Fruit fly (Drosophila melanogaster): ENCODE measurements around the gene cib.

cib gene

DNA sequence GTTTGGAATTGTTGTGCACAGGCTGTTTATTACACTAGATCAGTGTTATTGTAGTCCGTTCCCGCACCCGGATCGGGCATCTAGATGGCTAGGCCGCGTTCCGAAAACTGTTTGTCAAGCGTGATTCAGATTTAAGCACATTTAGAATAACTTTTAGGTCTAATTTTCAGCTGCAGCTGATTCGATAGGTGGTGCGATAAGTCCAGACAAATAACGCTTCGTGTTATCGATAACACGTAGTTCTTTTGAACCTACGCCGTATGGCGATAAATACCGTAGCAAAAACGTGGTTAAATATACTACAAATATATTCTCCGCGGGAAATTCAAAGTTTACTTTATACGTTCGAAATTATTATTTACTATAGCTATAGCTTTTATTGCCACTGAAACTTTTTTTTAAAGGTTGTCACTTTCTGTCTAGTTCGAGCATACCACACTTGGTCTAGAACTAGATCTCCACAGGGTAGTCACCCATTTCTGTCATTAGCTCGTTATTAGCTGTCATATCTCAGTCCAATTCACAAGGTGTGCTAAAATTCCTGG is 5.0 kb upstream of the cib start, which contains the start of the genes Cmtr1 and CG15375 (continued):
- no peak for TF ChIP-seq Meics (GFP tag; optimal IDR thresholded peaks at IDR 0.05)
- TF ChIP-seq CG15514 (GFP tag; optimal IDR thresholded peaks at IDR 0.05) = peak; percentile 98
- TF ChIP-seq ro (GFP tag; IDR thresholded peaks at IDR 0.05) = no peak
- peak; percentile 65; the same call in 2 of the 3 replicates for TF ChIP-seq knrl (GFP tag; IDR thresholded peaks at IDR 0.05; ENCODE audit: partially characterized antibody)
- TF ChIP-seq CG4707 (GFP tag; optimal IDR thresholded peaks at IDR 0.05) = no peak
- TF ChIP-seq Dek (tag; optimal IDR thresholded peaks at IDR 0.05) = no peak
- TF ChIP-seq CrebB (tag; optimal IDR thresholded peaks at IDR 0.05) = no peak
- TF ChIP-seq CG18599 (GFP tag; optimal IDR thresholded peaks at IDR 0.05) = no peak
- no peak for TF ChIP-seq CG4328 (GFP tag; optimal IDR thresholded peaks at IDR 0.05)
- TF ChIP-seq CG8388 (GFP tag; optimal IDR thresholded peaks at IDR 0.05) = no peak
- no peak for TF ChIP-seq CG11398 (GFP tag; optimal IDR thresholded peaks at IDR 0.05)
- no peak for TF ChIP-seq ase (GFP tag; IDR thresholded peaks at IDR 0.05)
- no peak for TF ChIP-seq CG6254 (GFP tag; optimal IDR thresholded peaks at IDR 0.05)
- no peak for TF ChIP-seq Taf1 (GFP tag; IDR thresholded peaks at IDR 0.05)
- TF ChIP-seq CG3065 (GFP tag; optimal IDR thresholded peaks at IDR 0.05) = no peak
- TF ChIP-seq luna (GFP tag; optimal IDR thresholded peaks at IDR 0.05) = no peak
- no peak for TF ChIP-seq ERR (GFP tag; optimal IDR thresholded peaks at IDR 0.05)
- no peak for TF ChIP-seq gcm (GFP tag; optimal IDR thresholded peaks at IDR 0.05)
- TF ChIP-seq CG5180 (GFP tag; optimal IDR thresholded peaks at IDR 0.05) = no peak
- no peak for TF ChIP-seq CG15269 (tag; optimal IDR thresholded peaks at IDR 0.05)
- peak in 1 of 2 experiments; percentile 64 for TF ChIP-seq crp (GFP tag; optimal IDR thresholded peaks at IDR 0.05)
- TF ChIP-seq kah (GFP tag; optimal IDR thresholded peaks at IDR 0.05) = no peak
- no peak for TF ChIP-seq CG10462 (GFP tag; optimal IDR thresholded peaks at IDR 0.05)
- no peak for TF ChIP-seq seq (GFP tag; IDR thresholded peaks at IDR 0.05)
- no peak for TF ChIP-seq p53 (GFP tag; optimal IDR thresholded peaks at IDR 0.05)
- no peak for TF ChIP-seq CTCF (GFP tag; optimal IDR thresholded peaks at IDR 0.05)
- no peak for TF ChIP-seq phol (tag; optimal IDR thresholded peaks at IDR 0.05)
- TF ChIP-seq ash1 (GFP tag; optimal IDR thresholded peaks at IDR 0.05) = no peak
- no peak for TF ChIP-seq CG11093 (GFP tag; IDR thresholded peaks at IDR 0.05)
- TF ChIP-seq CG17361 (GFP tag; IDR thresholded peaks at IDR 0.05) = no peak
- no peak for TF ChIP-seq nerfin-1 (tag; optimal IDR thresholded peaks at IDR 0.05)
- no peak for TF ChIP-seq CG10366 (GFP tag; IDR thresholded peaks at IDR 0.05)
- TF ChIP-seq CG17186 (GFP tag; optimal IDR thresholded peaks at IDR 0.05) = peak; percentile 32
- TF ChIP-seq nau (GFP tag; optimal IDR thresholded peaks at IDR 0.05) = no peak
- TF ChIP-seq CG10274 (GFP tag; optimal IDR thresholded peaks at IDR 0.05) = no peak
- TF ChIP-seq Ada2b (GFP tag; IDR thresholded peaks at IDR 0.05) = no peak
- TF ChIP-seq sc (optimal IDR thresholded peaks at IDR 0.05) = no peak
- TF ChIP-seq sc (GFP tag; optimal IDR thresholded peaks at IDR 0.05) = no peak
- no peak for TF ChIP-seq Dfd (GFP tag; optimal IDR thresholded peaks at IDR 0.05)
- TF ChIP-seq rib (GFP tag; IDR thresholded peaks at IDR 0.05) = no peak
- no peak for TF ChIP-seq bigmax (GFP tag; optimal IDR thresholded peaks at IDR 0.05)
- no peak for TF ChIP-seq Atf-2 (GFP tag; optimal IDR thresholded peaks at IDR 0.05)
- no peak for TF ChIP-seq CG7987 (GFP tag; optimal IDR thresholded peaks at IDR 0.05)
- no peak for TF ChIP-seq lov (optimal IDR thresholded peaks at IDR 0.05)
- no peak for TF ChIP-seq lov (GFP tag; IDR thresholded peaks at IDR 0.05)
- no peak for TF ChIP-seq aop (GFP tag; IDR thresholded peaks at IDR 0.05)
- no peak for TF ChIP-seq CG18262 (tag; optimal IDR thresholded peaks at IDR 0.05)
- TF ChIP-seq unpg (GFP tag; optimal IDR thresholded peaks at IDR 0.05) = no peak
- TF ChIP-seq pzg (GFP tag; optimal IDR thresholded peaks at IDR 0.05) = peak; percentile 80
- TF ChIP-seq zen (tag; optimal IDR thresholded peaks at IDR 0.05) = no peak
- no peak for TF ChIP-seq Sry-β (GFP tag; optimal IDR thresholded peaks at IDR 0.05)
